Worm (Caenorhabditis elegans): ENCODE results near the gene zig-6.
A peak's percentile ranks its signal among the peaks of the same experiment; 100 is the strongest.

DNA sequence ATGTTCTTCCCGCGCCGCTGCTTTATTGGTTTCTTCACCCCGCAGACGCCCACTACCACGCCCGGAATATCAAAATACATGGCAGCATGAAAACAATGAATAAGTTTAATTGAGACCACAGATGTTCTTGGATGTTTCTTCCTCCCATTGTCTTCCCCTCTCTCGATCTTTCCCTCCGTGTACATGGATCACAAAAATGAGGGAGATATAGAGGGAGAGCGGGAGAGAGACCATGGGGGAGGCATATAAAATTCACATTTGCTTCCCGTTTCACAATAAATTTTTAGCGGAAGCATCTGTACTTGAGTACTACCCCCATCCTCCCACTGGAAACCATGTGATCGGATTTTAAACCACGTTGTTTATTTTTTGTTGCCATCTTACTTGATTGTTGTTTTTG lies 4.5 kb upstream of the zig-6 start:
- TF ChIP-seq klf-2 (GFP tag; conservative IDR thresholded peaks at IDR 0.05) (no peak), cog-1 (tag; optimal IDR thresholded peaks at IDR 0.05) (no peak), ztf-29 (GFP tag; IDR thresholded peaks at IDR 0.05) (no peak), ref-1 (GFP tag; conservative IDR thresholded peaks at IDR 0.05) (no peak), ztf-23 (GFP tag; IDR thresholded peaks at IDR 0.05) (0 out of 2 replicates have a peak, but pooled peaks have one; percentile 9), med-1 (GFP tag; optimal IDR thresholded peaks at IDR 0.05; ENCODE audit: insufficient read depth) (no peak)

Data from whole organism, midembryonic.